Worm (Caenorhabditis elegans) whole organism, mixed stage, embryonic: ENCODE measurements around the gene vps-33.1.

Experiments
- M03D4.4 ChIP-seq: sonication (generic microtip); optimal IDR thresholded peaks from 2 replicates; lab custom pipeline; 2017; ENCODE audit warnings: mild to moderate bottlenecking, missing genetic modification characterization, missing compliant biosample characterization
- bed-3 ChIP-seq: fragments of 200-800 bp; sonication (Bioruptor generic); optimal IDR thresholded peaks from 3 replicates; lab custom pipeline; 2018; ENCODE audit warnings: mild to moderate bottlenecking, missing genetic modification characterization, moderate library complexity, missing compliant biosample characterization
- ceh-39 ChIP-seq: fragments of 150-350 bp; optimal IDR thresholded peaks from 2 replicates; lab custom pipeline; 2014; ENCODE audit warnings: missing biosample characterization, missing genetic modification characterization
- ceh-43 ChIP-seq: fragments of 200-800 bp; sonication (Bioruptor generic); optimal IDR thresholded peaks from 2 replicates; lab custom pipeline; 2018; ENCODE audit warnings: mild to moderate bottlenecking, missing genetic modification characterization, moderate library complexity, missing compliant biosample characterization
- ceh-83 ChIP-seq: fragments of 200-800 bp; sonication (Bioruptor generic); optimal IDR thresholded peaks from 2 replicates; lab custom pipeline; 2018; ENCODE audit warnings: mild to moderate bottlenecking, missing genetic modification characterization, missing compliant biosample characterization
- ces-1 ChIP-seq: fragments of 150-350 bp; optimal IDR thresholded peaks from 2 replicates; lab custom pipeline; 2014; ENCODE audit warnings: missing biosample characterization, missing genetic modification reagents, missing genetic modification characterization
- cnd-1 ChIP-seq: fragments of 200-800 bp; sonication (Bioruptor generic); optimal IDR thresholded peaks from 2 replicates; lab custom pipeline; 2018; ENCODE audit warnings: mild to moderate bottlenecking, missing genetic modification characterization, missing compliant biosample characterization
- drap-1 ChIP-seq: fragments of 200-800 bp; sonication (Bioruptor generic); optimal IDR thresholded peaks from 3 replicates; lab custom pipeline; 2018; ENCODE audit warnings: mild to moderate bottlenecking, missing genetic modification characterization, missing compliant biosample characterization
- elt-1 ChIP-seq: sonication (generic microtip); optimal IDR thresholded peaks from 2 replicates; lab custom pipeline; 2017; ENCODE audit warnings: missing genetic modification characterization, mild to moderate bottlenecking, missing compliant biosample characterization, antibody characterized with exemption, moderate library complexity, borderline replicate concordance; ENCODE audit not compliant: insufficient read depth
- elt-3 ChIP-seq: fragments of 150-350 bp; optimal IDR thresholded peaks from 2 replicates; lab custom pipeline; 2014; ENCODE audit warnings: missing biosample characterization, missing genetic modification characterization
- flh-1 ChIP-seq: fragments of 200-800 bp; sonication (Bioruptor generic); optimal IDR thresholded peaks from 2 replicates; lab custom pipeline; 2018; ENCODE audit warnings: mild to moderate bottlenecking, missing genetic modification characterization, moderate library complexity, missing compliant biosample characterization
- hlh-1 ChIP-seq: fragments of 150-350 bp; optimal IDR thresholded peaks from 2 replicates; lab custom pipeline; 2014; ENCODE audit warnings: missing biosample characterization, missing genetic modification reagents, missing genetic modification characterization
- lin-13 ChIP-seq: fragments of 150-350 bp; optimal IDR thresholded peaks from 2 replicates; lab custom pipeline; 2014; ENCODE audit warnings: missing biosample characterization, missing genetic modification characterization
- lin-32 ChIP-seq: fragments of 200-800 bp; sonication (Bioruptor generic); optimal IDR thresholded peaks from 2 replicates; lab custom pipeline; 2018; ENCODE audit warnings: mild to moderate bottlenecking, missing genetic modification characterization, missing compliant biosample characterization
- lsy-2 ChIP-seq: fragments of 150-350 bp; optimal IDR thresholded peaks from 2 replicates; lab custom pipeline; 2014; ENCODE audit warnings: missing biosample characterization, missing genetic modification characterization
- mab-5 ChIP-seq: fragments of 150-350 bp; optimal IDR thresholded peaks from 2 replicates; lab custom pipeline; 2014; ENCODE audit warnings: missing biosample characterization, missing genetic modification characterization
- mep-1 ChIP-seq: fragments of 150-350 bp; optimal IDR thresholded peaks from 2 replicates; lab custom pipeline; 2017; ENCODE audit warnings: missing biosample characterization, missing genetic modification reagents, missing genetic modification characterization, inconsistent platforms
- mls-2 ChIP-seq: sonication (generic microtip); optimal IDR thresholded peaks from 2 replicates; lab custom pipeline; 2016; ENCODE audit warnings: mild to moderate bottlenecking, missing genetic modification characterization, moderate library complexity, missing compliant biosample characterization
- nhr-12 ChIP-seq: fragments of 150-350 bp; optimal IDR thresholded peaks from 2 replicates; lab custom pipeline; 2014; ENCODE audit warnings: missing biosample characterization, missing genetic modification characterization
- nhr-2 ChIP-seq: fragments of 150-350 bp; optimal IDR thresholded peaks from 2 replicates; lab custom pipeline; 2014; ENCODE audit warnings: missing biosample characterization, missing genetic modification characterization
- nhr-237 ChIP-seq: fragments of 150-350 bp; optimal IDR thresholded peaks from 2 replicates; lab custom pipeline; 2014; ENCODE audit warnings: missing biosample characterization, missing genetic modification characterization
- nhr-28 ChIP-seq: fragments of 150-350 bp; optimal IDR thresholded peaks from 2 replicates; lab custom pipeline; 2014; ENCODE audit warnings: missing biosample characterization, missing genetic modification characterization
- nhr-76 ChIP-seq: sonication (generic microtip); optimal IDR thresholded peaks from 2 replicates; lab custom pipeline; 2017; ENCODE audit warnings: missing biosample characterization, missing genetic modification characterization
- pha-4 ChIP-seq: fragments of 150-350 bp; optimal IDR thresholded peaks from 2 replicates; lab custom pipeline; 2018; ENCODE audit warnings: missing biosample characterization, missing genetic modification reagents, missing genetic modification characterization
- sem-2 ChIP-seq: fragments of 200-800 bp; sonication (Bioruptor generic); optimal IDR thresholded peaks from 2 replicates; lab custom pipeline; 2018; ENCODE audit warnings: mild to moderate bottlenecking, missing genetic modification characterization, missing compliant biosample characterization
- snpc-4 ChIP-seq: fragments of 150-350 bp; optimal IDR thresholded peaks from 2 replicates; lab custom pipeline; 2014; ENCODE audit warnings: missing biosample characterization, missing genetic modification characterization
- sptf-1 ChIP-seq: sonication (generic microtip); optimal IDR thresholded peaks from 2 replicates; lab custom pipeline; 2017; ENCODE audit warnings: mild to moderate bottlenecking, missing genetic modification characterization, moderate library complexity, missing compliant biosample characterization
- tbx-8 ChIP-seq: fragments of 200-800 bp; sonication (Bioruptor generic); optimal IDR thresholded peaks from 2 replicates; lab custom pipeline; 2018; ENCODE audit warnings: mild to moderate bottlenecking, missing genetic modification characterization, moderate library complexity, missing compliant biosample characterization
- unc-120 ChIP-seq: sonication (generic microtip); optimal IDR thresholded peaks from 2 replicates; lab custom pipeline; 2017; ENCODE audit warnings: missing genetic modification characterization, missing compliant biosample characterization; ENCODE audit not compliant: poor library complexity, severe bottlenecking
- unc-39 ChIP-seq: fragments of 150-350 bp; optimal IDR thresholded peaks from 2 replicates; lab custom pipeline; 2014; ENCODE audit warnings: missing biosample characterization, missing genetic modification characterization
- unc-62 ChIP-seq: fragments of 150-350 bp; optimal IDR thresholded peaks from 2 replicates; lab custom pipeline; 2014; ENCODE audit warnings: missing biosample characterization, missing genetic modification reagents, missing genetic modification characterization
- ztf-11 ChIP-seq: fragments of 150-350 bp; optimal IDR thresholded peaks from 2 replicates; lab custom pipeline; 2014; ENCODE audit warnings: missing biosample characterization, missing genetic modification characterization

vps-33.1 gene

ce11 chrIII:8656957-8657356, 43.8 kb upstream of the vps-33.1 start:
- TF ChIP-seq tbx-8 (no peak), ztf-11 (tag; lab: Kevin White, UChicago) (no peak), lin-13 (tag; lab: Kevin White, UChicago) (no peak), nhr-2 (tag; lab: Kevin White, UChicago) (no peak), lin-32 (GFP tag; lab: Kevin White, UChicago) (no peak), nhr-12 (tag; lab: Kevin White, UChicago) (no peak), ceh-43 (GFP tag; lab: Kevin White, UChicago) (no peak), nhr-237 (tag; lab: Kevin White, UChicago) (no peak), unc-39 (no peak), flh-1 (GFP tag; lab: Kevin White, UChicago) (no peak), elt-3 (no peak), unc-120 (tag; lab: Kevin White, UChicago) (no peak), unc-62 (GFP tag; lab: Kevin White, UChicago) (no peak), pha-4 (tag; lab: Kevin White, UChicago) (no peak), mab-5 (no peak)
- TF ChIP-seq, all 35 proteins: peak for 0

- no peak for TF ChIP-seq tbx-8
- no peak for TF ChIP-seq unc-39
- TF ChIP-seq snpc-4 (tag; lab: Kevin White, UChicago): no peak
- no peak for TF ChIP-seq elt-3
- TF ChIP-seq hlh-1 (tag; lab: Kevin White, UChicago): no peak
- no peak for TF ChIP-seq cnd-1 (tag; lab: Kevin White, UChicago)
- no peak for TF ChIP-seq mep-1
- no peak for TF ChIP-seq unc-62 (GFP tag; lab: Kevin White, UChicago)
- TF ChIP-seq M03D4.4 (tag; lab: Kevin White, UChicago): no peak
These were observed 42.9 kb upstream of the vps-33.1 start for ce11 chrIII:8657676-8658366.

ce11 chrIII:8658367-8658761, 42.4 kb upstream of the vps-33.1 start:
- TF ChIP-seq sem-2: no peak
- TF ChIP-seq pha-4 (tag; lab: Kevin White, UChicago): no peak
- peak; percentile 21 for TF ChIP-seq elt-3
- TF ChIP-seq flh-1 (GFP tag; lab: Kevin White, UChicago): no peak
- no peak for TF ChIP-seq nhr-2 (tag; lab: Kevin White, UChicago)
- no peak for TF ChIP-seq bed-3 (GFP tag; lab: Kevin White, UChicago)
- TF ChIP-seq unc-62 (GFP tag; lab: Kevin White, UChicago): peak; percentile 97
- peak; percentile 46 for TF ChIP-seq mep-1
- no peak for TF ChIP-seq M03D4.4 (tag; lab: Kevin White, UChicago)
- peak; percentile 59 for TF ChIP-seq unc-120 (tag; lab: Kevin White, UChicago)
- no peak for TF ChIP-seq ceh-39
- peak; percentile 43 for TF ChIP-seq nhr-237 (tag; lab: Kevin White, UChicago)
- TF ChIP-seq ztf-11 (tag; lab: Kevin White, UChicago): no peak
- TF ChIP-seq hlh-1 (tag; lab: Kevin White, UChicago): peak; percentile 38
- no peak for TF ChIP-seq mls-2 (tag; lab: Kevin White, UChicago)
- no peak for TF ChIP-seq lsy-2 (tag; lab: Kevin White, UChicago)
- TF ChIP-seq tbx-8: no peak
- TF ChIP-seq ces-1 (GFP tag; lab: Kevin White, UChicago): peak; percentile 48
- no peak for TF ChIP-seq ceh-43 (GFP tag; lab: Kevin White, UChicago)

ce11 chrIII:8663143-8663542, 37.6 kb upstream of the vps-33.1 start:
- no peak for TF ChIP-seq unc-39
- no peak for TF ChIP-seq bed-3 (GFP tag; lab: Kevin White, UChicago)
- no peak for TF ChIP-seq ztf-11 (tag; lab: Kevin White, UChicago)
- TF ChIP-seq lin-32 (GFP tag; lab: Kevin White, UChicago): no peak
- no peak for TF ChIP-seq M03D4.4 (tag; lab: Kevin White, UChicago)

- no peak for TF ChIP-seq cnd-1 (tag; lab: Kevin White, UChicago)
- no peak for TF ChIP-seq tbx-8
- no peak for TF ChIP-seq M03D4.4 (tag; lab: Kevin White, UChicago)
- TF ChIP-seq drap-1 (GFP tag; lab: Kevin White, UChicago): no peak
- TF ChIP-seq pha-4 (tag; lab: Kevin White, UChicago): no peak
- TF ChIP-seq ces-1 (GFP tag; lab: Kevin White, UChicago): no peak
- no peak for TF ChIP-seq bed-3 (GFP tag; lab: Kevin White, UChicago)
- TF ChIP-seq ceh-83 (GFP tag; lab: Kevin White, UChicago): no peak
- no peak for TF ChIP-seq nhr-76
- no peak for TF ChIP-seq mep-1
- no peak for TF ChIP-seq flh-1 (GFP tag; lab: Kevin White, UChicago)
- TF ChIP-seq elt-1 (tag; lab: Kevin White, UChicago): no peak
- no peak for TF ChIP-seq ztf-11 (tag; lab: Kevin White, UChicago)
- TF ChIP-seq mls-2 (tag; lab: Kevin White, UChicago): no peak
- no peak for TF ChIP-seq nhr-28 (tag; lab: Kevin White, UChicago)
- TF ChIP-seq elt-3: no peak
- no peak for TF ChIP-seq sptf-1 (tag; lab: Kevin White, UChicago)
- TF ChIP-seq lin-32 (GFP tag; lab: Kevin White, UChicago): no peak
- TF ChIP-seq, all 35 proteins: peak for 0
These were observed 35.8 kb upstream of the vps-33.1 start, which contains the start of gene F22B7.1 for ce11 chrIII:8664897-8665388. F22B7.1 (plus strand) TSS chrIII:8665338.
